Fruit fly (Drosophila melanogaster) whole organism, embryonic: ENCODE results near the gene Src64B.

Source experiments
- Aef1 ChIP-seq: fragments of 200-800 bp; sonication (Bioruptor generic); IDR thresholded peaks from 3 replicates; pipeline ENCODE4 v1.3.6; 2022; ENCODE audit warnings: missing biosample characterization, missing genetic modification characterization
- BEAF-32 ChIP-seq: fragments of 200-800 bp; sonication (Bioruptor generic); optimal IDR thresholded peaks from 3 replicates; lab custom pipeline; 2017; ENCODE audit warnings: missing biosample characterization, missing genetic modification characterization, mild to moderate bottlenecking, moderate library complexity, missing genetic modification reagents
- Blimp-1 ChIP-seq: fragments of 200-800 bp; sonication (Bioruptor generic); optimal IDR thresholded peaks from 3 replicates; lab custom pipeline; 2018; ENCODE audit warnings: missing biosample characterization, missing genetic modification characterization, mild to moderate bottlenecking, moderate library complexity, missing genetic modification reagents
- CG11247 ChIP-seq: fragments of 200-800 bp; sonication (Bioruptor generic); IDR thresholded peaks from 2 replicates; pipeline ENCODE4 v1.3.6; 2022; ENCODE audit warnings: missing biosample characterization, missing genetic modification characterization
- CG11456 ChIP-seq: fragments of 200-800 bp; sonication (Bioruptor generic); IDR thresholded peaks from 3 replicates; pipeline ENCODE4 v1.3.6; 2022; ENCODE audit warnings: missing biosample characterization, missing genetic modification characterization
- CG12391 ChIP-seq: fragments of 200-800 bp; sonication (Bioruptor generic); optimal IDR thresholded peaks from 3 replicates; lab custom pipeline; 2018; ENCODE audit warnings: missing biosample characterization, mild to moderate bottlenecking, missing genetic modification characterization, moderate library complexity
- CG15269 ChIP-seq: fragments of 200-800 bp; sonication (Bioruptor generic); optimal IDR thresholded peaks from 2 replicates; lab custom pipeline; 2018; ENCODE audit warnings: missing biosample characterization, mild to moderate bottlenecking, missing genetic modification characterization, moderate library complexity
- CG1529 ChIP-seq: fragments of 200-800 bp; sonication (Bioruptor generic); optimal IDR thresholded peaks from 3 replicates; lab custom pipeline; 2018; ENCODE audit warnings: missing biosample characterization, missing genetic modification characterization
- CG15696 ChIP-seq: fragments of 200-800 bp; sonication (Bioruptor generic); optimal IDR thresholded peaks from 2 replicates; lab custom pipeline; 2019; ENCODE audit warnings: missing biosample characterization, mild to moderate bottlenecking, missing genetic modification characterization, moderate library complexity
- CG17359 ChIP-seq: fragments of 200-800 bp; sonication (Bioruptor generic); optimal IDR thresholded peaks from 3 replicates; lab custom pipeline; 2018; ENCODE audit warnings: missing biosample characterization, mild to moderate bottlenecking, missing genetic modification characterization, moderate library complexity
- CG17385 ChIP-seq: fragments of 200-800 bp; sonication (Bioruptor generic); optimal IDR thresholded peaks from 3 replicates; lab custom pipeline; 2018; ENCODE audit warnings: missing biosample characterization, mild to moderate bottlenecking, missing genetic modification characterization
- CG17829 ChIP-seq: fragments of 200-800 bp; optimal IDR thresholded peaks from 2 replicates; lab custom pipeline; 2019; ENCODE audit warnings: missing biosample characterization, mild to moderate bottlenecking, missing genetic modification characterization, moderate library complexity
- CG3163 ChIP-seq: fragments of 200-800 bp; sonication (Bioruptor generic); optimal IDR thresholded peaks from 3 replicates; lab custom pipeline; 2016; ENCODE audit warnings: missing biosample characterization, missing genetic modification characterization
- CG33213 ChIP-seq: fragments of 200-800 bp; sonication (Bioruptor generic); optimal IDR thresholded peaks from 3 replicates; lab custom pipeline; 2016; ENCODE audit warnings: missing biosample characterization, missing genetic modification characterization
- CG42726 ChIP-seq: fragments of 200-800 bp; sonication (Bioruptor generic); IDR thresholded peaks from 2 replicates; pipeline ENCODE4 v1.3.6; 2022; ENCODE audit warnings: missing biosample characterization, missing genetic modification characterization; ENCODE audit not compliant: partially characterized antibody
- CG4617 ChIP-seq: fragments of 200-800 bp; sonication (Bioruptor generic); optimal IDR thresholded peaks from 3 replicates; lab custom pipeline; 2016; ENCODE audit warnings: missing biosample characterization, missing genetic modification characterization, borderline replicate concordance
- CG6765 ChIP-seq: fragments of 200-800 bp; sonication (Bioruptor generic); optimal IDR thresholded peaks from 3 replicates; lab custom pipeline; 2017; ENCODE audit warnings: missing biosample characterization, mild to moderate bottlenecking, missing genetic modification characterization
- CG8281 ChIP-seq: fragments of 200-800 bp; sonication (Bioruptor generic); optimal IDR thresholded peaks from 2 replicates; lab custom pipeline; 2018; ENCODE audit warnings: missing biosample characterization, mild to moderate bottlenecking, missing genetic modification characterization, moderate library complexity
- CG8478 ChIP-seq: fragments of >200 bp; optimal IDR thresholded peaks from 2 replicates; lab custom pipeline; 2018
- CG9817 ChIP-seq: fragments of 200-800 bp; sonication (Bioruptor generic); optimal IDR thresholded peaks from 2 replicates; lab custom pipeline; 2018; ENCODE audit warnings: missing biosample characterization, mild to moderate bottlenecking, missing genetic modification characterization, moderate library complexity
- E2f2 ChIP-seq: fragments of 200-800 bp; sonication (Bioruptor generic); IDR thresholded peaks from 2 replicates; pipeline ENCODE4 v1.3.6; 2022; ENCODE audit warnings: missing biosample characterization, missing genetic modification characterization
- HLH3B ChIP-seq: fragments of 200-800 bp; sonication (Bioruptor generic); IDR thresholded peaks from 2 replicates; pipeline ENCODE4 v1.3.6; 2022; ENCODE audit warnings: missing biosample characterization, missing genetic modification characterization
- HLH54F ChIP-seq: fragments of 200-800 bp; sonication (Bioruptor generic); optimal IDR thresholded peaks from 3 replicates; lab custom pipeline; 2016; ENCODE audit warnings: missing biosample characterization, missing genetic modification characterization
- HmgZ ChIP-seq: fragments of 200-800 bp; sonication (Bioruptor generic); optimal IDR thresholded peaks from 2 replicates; lab custom pipeline; 2018; ENCODE audit warnings: missing biosample characterization, mild to moderate bottlenecking, missing genetic modification characterization
- Hr78 ChIP-seq, 2 experiments: fragments of 200-800 bp in 1 of 2; fragments of >200 bp in 1 of 2; sonication (Bioruptor generic) in 1 of 2; optimal IDR thresholded peaks; 2 replicates each; lab custom pipeline; 2017 to 2019; ENCODE audit warnings: missing biosample characterization in 2 of 2, missing genetic modification characterization in 2 of 2, mild to moderate bottlenecking in 1 of 2, moderate library complexity in 1 of 2
- MESR4 ChIP-seq: fragments of 200-800 bp; sonication (Bioruptor generic); optimal IDR thresholded peaks from 2 replicates; lab custom pipeline; 2018; ENCODE audit warnings: missing biosample characterization, mild to moderate bottlenecking, missing genetic modification characterization, moderate library complexity
- Max ChIP-seq: fragments of 200-800 bp; sonication (Bioruptor generic); optimal IDR thresholded peaks from 2 replicates; lab custom pipeline; 2016; ENCODE audit warnings: missing biosample characterization, mild to moderate bottlenecking, missing genetic modification characterization
- Neu2 ChIP-seq: fragments of 200-800 bp; sonication (Bioruptor generic); optimal IDR thresholded peaks from 3 replicates; lab custom pipeline; 2016; ENCODE audit warnings: missing biosample characterization, missing genetic modification characterization, borderline replicate concordance
- Ptx1 ChIP-seq: fragments of 200-800 bp; sonication (Bioruptor generic); IDR thresholded peaks from 2 replicates; pipeline ENCODE4 v1.3.6; 2022; ENCODE audit warnings: missing biosample characterization, missing genetic modification characterization
- Sox100B ChIP-seq: fragments of 200-800 bp; sonication (Bioruptor generic); optimal IDR thresholded peaks from 3 replicates; lab custom pipeline; 2018; ENCODE audit warnings: missing biosample characterization, mild to moderate bottlenecking, missing genetic modification characterization
- Stat92E ChIP-seq, 3 experiments: fragments of >200 bp in 2 of 3; fragments of 200-800 bp in 1 of 3; sonication (Bioruptor generic) in 1 of 3; optimal IDR thresholded peaks; 2 replicates each; lab custom pipeline; 2017 to 2019; ENCODE audit warnings: missing biosample characterization in 3 of 3, missing genetic modification characterization in 3 of 3, mild to moderate bottlenecking in 1 of 3, moderate library complexity in 1 of 3
- Vsx1 ChIP-seq: fragments of 200-800 bp; sonication (Bioruptor generic); optimal IDR thresholded peaks from 2 replicates; lab custom pipeline; 2017; ENCODE audit warnings: missing biosample characterization, mild to moderate bottlenecking, missing genetic modification characterization, missing genetic modification reagents
- crp ChIP-seq, 2 experiments: fragments of 200-800 bp; sonication (Bioruptor generic); optimal IDR thresholded peaks; 2 replicates in 1 of 2; 3 replicates in 1 of 2; lab custom pipeline; 2017; ENCODE audit warnings: missing biosample characterization in 2 of 2, missing genetic modification characterization in 2 of 2, mild to moderate bottlenecking in 1 of 2, moderate library complexity in 1 of 2
- ewg ChIP-seq: fragments of 200-800 bp; sonication (Bioruptor generic); optimal IDR thresholded peaks from 3 replicates; lab custom pipeline; 2017; ENCODE audit warnings: mild to moderate bottlenecking, missing biosample characterization, missing genetic modification reagents, missing genetic modification characterization
- fd102C ChIP-seq: fragments of 200-800 bp; sonication (Bioruptor generic); optimal IDR thresholded peaks from 2 replicates; lab custom pipeline; 2018; ENCODE audit warnings: missing biosample characterization, mild to moderate bottlenecking, missing genetic modification characterization, moderate library complexity
- grau ChIP-seq: fragments of 200-800 bp; optimal IDR thresholded peaks from 3 replicates; lab custom pipeline; 2019; ENCODE audit warnings: missing biosample characterization, mild to moderate bottlenecking, missing genetic modification characterization, moderate library complexity
- ind ChIP-seq: fragments of 200-800 bp; sonication (Bioruptor generic); optimal IDR thresholded peaks from 3 replicates; lab custom pipeline; 2016; ENCODE audit warnings: missing biosample characterization, missing genetic modification characterization
- kni ChIP-seq: fragments of 200-800 bp; sonication (Bioruptor generic); optimal IDR thresholded peaks from 3 replicates; lab custom pipeline; 2017; ENCODE audit warnings: mild to moderate bottlenecking, missing biosample characterization, missing genetic modification reagents, missing genetic modification characterization
- nau ChIP-seq: fragments of 200-800 bp; sonication (Bioruptor generic); optimal IDR thresholded peaks from 3 replicates; lab custom pipeline; 2017; ENCODE audit warnings: missing biosample characterization, mild to moderate bottlenecking, missing genetic modification characterization, missing genetic modification reagents
- pfk ChIP-seq: fragments of 200-800 bp; sonication (Bioruptor generic); optimal IDR thresholded peaks from 2 replicates; lab custom pipeline; 2018; ENCODE audit warnings: missing biosample characterization, mild to moderate bottlenecking, missing genetic modification characterization, moderate library complexity
- prd ChIP-seq, 3 experiments: fragments of >200 bp in 2 of 3; fragments of 200-800 bp in 1 of 3; sonication (Bioruptor generic) in 1 of 3; optimal IDR thresholded peaks in 2 of 3; IDR thresholded peaks in 1 of 3; 2 replicates in 2 of 3; 3 replicates in 1 of 3; pipeline versions ENCODE4 v1.3.6 to Lab custom; 2017 to 2022; ENCODE audit warnings: missing biosample characterization in 1 of 3, missing genetic modification characterization in 1 of 3
- pum ChIP-seq: fragments of 200-800 bp; sonication (Bioruptor generic); optimal IDR thresholded peaks from 2 replicates; lab custom pipeline; 2016; ENCODE audit warnings: missing biosample characterization, missing genetic modification characterization
- rib ChIP-seq: fragments of 200-800 bp; sonication (Bioruptor generic); IDR thresholded peaks from 2 replicates; pipeline ENCODE4 v1.3.6; 2022; ENCODE audit warnings: missing biosample characterization, missing genetic modification characterization
- sqz ChIP-seq: fragments of 200-800 bp; sonication (Bioruptor generic); optimal IDR thresholded peaks from 3 replicates; lab custom pipeline; 2018; ENCODE audit warnings: missing biosample characterization, mild to moderate bottlenecking, missing genetic modification characterization
- unc-4 ChIP-seq: fragments of 200-800 bp; sonication (Bioruptor generic); IDR thresholded peaks from 2 replicates; pipeline ENCODE4 v1.3.6; 2022; ENCODE audit warnings: missing biosample characterization, missing genetic modification characterization; ENCODE audit not compliant: partially characterized antibody
- usp ChIP-seq: fragments of >200 bp; optimal IDR thresholded peaks from 2 replicates; lab custom pipeline; 2017; ENCODE audit warnings: missing biosample characterization, missing genetic modification characterization
- vvl ChIP-seq: fragments of 200-800 bp; sonication (Bioruptor generic); IDR thresholded peaks from 2 replicates; pipeline ENCODE4 v1.3.6; 2022; ENCODE audit warnings: missing biosample characterization, missing genetic modification characterization
- zen ChIP-seq: fragments of 200-800 bp; sonication (Bioruptor generic); optimal IDR thresholded peaks from 3 replicates; lab custom pipeline; 2018; ENCODE audit warnings: missing biosample characterization, mild to moderate bottlenecking, missing genetic modification characterization, moderate library complexity
- zf30C ChIP-seq: fragments of 200-800 bp; sonication (Bioruptor generic); optimal IDR thresholded peaks from 3 replicates; lab custom pipeline; 2018; ENCODE audit warnings: missing biosample characterization, mild to moderate bottlenecking, missing genetic modification characterization

Src64B gene

dm6 chr3L:4627012-4627411 is 1.0 kb upstream of the Src64B start (continued):
- TF ChIP-seq ewg (no peak), CG15269 (tag; lab: Kevin White, UChicago) (no peak), CG3163 (GFP tag; lab: Kevin White, UChicago) (no peak), unc-4 (no peak), E2f2 (0 out of 2 replicates have a peak, but pooled peaks have one; percentile 19), CG11247 (GFP tag; lab: Robert Waterston, UW) (no peak), vvl (GFP tag; lab: Robert Waterston, UW) (no peak), CG12391 (tag; lab: Kevin White, UChicago) (no peak), HLH3B (GFP tag; lab: Robert Waterston, UW) (no peak), Hr78 (GFP tag; optimal IDR thresholded peaks at IDR 0.05; lab: Kevin White, UChicago) (no peak), CG17359 (tag; lab: Kevin White, UChicago) (no peak), pum (GFP tag; lab: Kevin White, UChicago) (no peak), CG8281 (tag; lab: Kevin White, UChicago) (no peak), rib (GFP tag; lab: Robert Waterston, UW) (peak; percentile 65), CG9817 (no peak), nau (GFP tag; lab: Kevin White, UChicago) (no peak), crp (GFP tag; optimal IDR thresholded peaks at IDR 0.05; lab: Kevin White, UChicago) (no peak), sqz (GFP tag; lab: Kevin White, UChicago) (no peak), CG33213 (GFP tag; lab: Kevin White, UChicago) (no peak), CG11456 (GFP tag; lab: Robert Waterston, UW) (no peak), zen (no peak), CG15696 (tag; lab: Kevin White, UChicago) (no peak), Vsx1 (GFP tag; lab: Kevin White, UChicago) (no peak), zf30C (GFP tag; lab: Kevin White, UChicago) (no peak), MESR4 (GFP tag; lab: Kevin White, UChicago) (peak; percentile 41), CG4617 (GFP tag; lab: Kevin White, UChicago) (no peak), CG17385 (peak; percentile 91), HLH54F (GFP tag; lab: Kevin White, UChicago) (no peak), Aef1 (GFP tag; lab: Robert Waterston, UW) (peak; percentile 93), pfk (GFP tag; lab: Kevin White, UChicago) (no peak), ind (GFP tag; lab: Kevin White, UChicago) (no peak), Max (GFP tag; lab: Kevin White, UChicago) (no peak), Ptx1 (GFP tag; lab: Robert Waterston, UW) (no peak), Neu2 (no peak), CG6765 (no peak), prd (optimal IDR thresholded peaks at IDR 0.05; lab: Kevin White, UChicago) (no peak), prd (GFP tag; IDR thresholded peaks at IDR 0.05; lab: Robert Waterston, UW) (0 out of 3 replicates have a peak, but pooled peaks have one; percentile 27), fd102C (no peak), CG1529 (GFP tag; lab: Kevin White, UChicago) (no peak), CG42726 (no peak), HmgZ (tag; lab: Kevin White, UChicago) (peak; percentile 23), Blimp-1 (GFP tag; lab: Kevin White, UChicago) (peak; percentile 89), CG8478 (lab: Kevin White, UChicago) (no peak), Stat92E (GFP tag; optimal IDR thresholded peaks at IDR 0.05; lab: Kevin White, UChicago) (no peak), usp (GFP tag; lab: Kevin White, UChicago) (no peak), CG17829 (no peak), BEAF-32 (GFP tag; lab: Kevin White, UChicago) (no peak), grau (tag; lab: Kevin White, UChicago) (no peak), Sox100B (GFP tag; lab: Kevin White, UChicago) (no peak), kni (peak; percentile 3)
